Fruit fly (Drosophila melanogaster) whole organism, adult: ENCODE results near the gene Coq7.

ENCODE experiments used
- CG11617 ChIP-seq: fragments of 200-800 bp; sonication (Bioruptor generic); optimal IDR thresholded peaks from 2 replicates; lab custom pipeline; 2017; ENCODE audit warnings: mild to moderate bottlenecking, missing biosample characterization, missing genetic modification reagents, missing genetic modification characterization
- CG12768 ChIP-seq: fragments of 200-800 bp; sonication (Bioruptor generic); optimal IDR thresholded peaks from 2 replicates; lab custom pipeline; 2017; ENCODE audit warnings: missing biosample characterization, missing genetic modification characterization, mild to moderate bottlenecking, moderate library complexity, missing genetic modification reagents
- CG14711 ChIP-seq: fragments of 200-800 bp; sonication (Bioruptor generic); optimal IDR thresholded peaks from 2 replicates; lab custom pipeline; 2018; ENCODE audit warnings: missing biosample characterization, mild to moderate bottlenecking, missing genetic modification characterization, moderate library complexity
- CG33017 ChIP-seq: fragments of 200-800 bp; sonication (Bioruptor generic); optimal IDR thresholded peaks from 2 replicates; lab custom pipeline; 2018; ENCODE audit warnings: missing biosample characterization, mild to moderate bottlenecking, missing genetic modification characterization, moderate library complexity
- CG5204 ChIP-seq: fragments of 200-800 bp; sonication (Bioruptor generic); optimal IDR thresholded peaks from 2 replicates; lab custom pipeline; 2016; ENCODE audit warnings: missing biosample characterization, missing genetic modification characterization
- CG7045 ChIP-seq: fragments of 200-800 bp; sonication (Bioruptor generic); optimal IDR thresholded peaks from 2 replicates; lab custom pipeline; 2017; ENCODE audit warnings: missing biosample characterization, mild to moderate bottlenecking, missing genetic modification characterization
- CG7101 ChIP-seq: fragments of 200-800 bp; sonication (Bioruptor generic); optimal IDR thresholded peaks from 2 replicates; lab custom pipeline; 2018; ENCODE audit warnings: missing biosample characterization, mild to moderate bottlenecking, missing genetic modification characterization, moderate library complexity
- Clk ChIP-seq: fragments of 200-800 bp; sonication (Bioruptor generic); optimal IDR thresholded peaks from 2 replicates; lab custom pipeline; 2017; ENCODE audit warnings: missing biosample characterization, missing genetic modification characterization
- Hr96 ChIP-seq: fragments of 200-800 bp; sonication (Bioruptor generic); optimal IDR thresholded peaks from 2 replicates; lab custom pipeline; 2016; ENCODE audit warnings: missing biosample characterization, missing genetic modification characterization
- Mnt ChIP-seq: fragments of 200-800 bp; sonication (Bioruptor generic); optimal IDR thresholded peaks from 2 replicates; lab custom pipeline; 2016; ENCODE audit warnings: missing biosample characterization, mild to moderate bottlenecking, missing genetic modification characterization
- bab1 ChIP-seq: fragments of 200-800 bp; sonication (Bioruptor generic); optimal IDR thresholded peaks from 3 replicates; lab custom pipeline; 2019; ENCODE audit warnings: missing biosample characterization, mild to moderate bottlenecking, missing genetic modification characterization, moderate library complexity
- cic ChIP-seq: fragments of 200-800 bp; sonication (Bioruptor generic); optimal IDR thresholded peaks from 2 replicates; lab custom pipeline; 2017; ENCODE audit warnings: missing biosample characterization, mild to moderate bottlenecking, missing genetic modification characterization, moderate library complexity
- cnc ChIP-seq, 2 experiments: fragments of >200 bp; optimal IDR thresholded peaks; 2 replicates each; lab custom pipeline; 2017
- kay ChIP-seq: fragments of 200-800 bp; sonication (Bioruptor generic); peaks from one replicate; lab custom pipeline; 2016; ENCODE audit warnings: missing biosample characterization, missing genetic modification characterization, borderline replicate concordance
- ovo ChIP-seq: fragments of 200-800 bp; sonication (Bioruptor generic); optimal IDR thresholded peaks from 2 replicates; lab custom pipeline; 2016; ENCODE audit warnings: missing biosample characterization, missing genetic modification characterization
- pad ChIP-seq: fragments of 200-800 bp; sonication (Bioruptor generic); optimal IDR thresholded peaks from 3 replicates; lab custom pipeline; 2017; ENCODE audit warnings: missing biosample characterization, missing genetic modification characterization, mild to moderate bottlenecking, moderate library complexity, missing genetic modification reagents
- tj ChIP-seq: fragments of 200-800 bp; sonication (Bioruptor generic); optimal IDR thresholded peaks from 3 replicates; lab custom pipeline; 2017; ENCODE audit warnings: missing biosample characterization, mild to moderate bottlenecking, missing genetic modification characterization, moderate library complexity
- toe ChIP-seq: fragments of 200-800 bp; sonication (Bioruptor generic); optimal IDR thresholded peaks from 2 replicates; lab custom pipeline; 2016; ENCODE audit warnings: missing biosample characterization, missing genetic modification characterization

The Coq7 gene

DNA sequence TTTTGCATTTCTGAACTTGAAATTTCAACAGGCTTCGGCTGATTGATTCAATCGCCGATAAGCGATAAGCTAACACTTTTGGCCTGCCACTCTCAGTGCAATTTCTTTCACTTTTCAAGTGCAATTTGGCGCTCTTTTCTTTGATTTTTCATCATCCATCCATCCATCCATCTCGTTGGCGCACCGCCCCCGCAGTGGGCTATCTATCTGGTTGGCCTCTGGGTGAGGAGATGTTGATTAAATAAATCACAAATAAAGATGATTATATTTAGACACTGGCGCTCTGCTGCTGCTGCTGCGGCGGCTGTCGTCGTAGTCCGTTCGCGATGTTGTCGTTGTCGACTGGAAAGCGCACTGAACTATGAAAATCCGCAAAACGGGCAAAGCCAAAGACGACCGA, 19.9 kb downstream of the Coq7 start:
- TF ChIP-seq CG11617 (GFP tag; lab: Kevin White, UChicago) (no peak), tj (GFP tag; lab: Kevin White, UChicago) (no peak), ovo (GFP tag; lab: Kevin White, UChicago) (no peak), CG14711 (tag; lab: Kevin White, UChicago) (no peak), CG5204 (GFP tag; lab: Kevin White, UChicago) (no peak), CG12768 (no peak), Clk (no peak), kay (GFP tag; lab: Kevin White, UChicago) (no peak), Hr96 (GFP tag; lab: Kevin White, UChicago) (no peak), toe (no peak)

DNA sequence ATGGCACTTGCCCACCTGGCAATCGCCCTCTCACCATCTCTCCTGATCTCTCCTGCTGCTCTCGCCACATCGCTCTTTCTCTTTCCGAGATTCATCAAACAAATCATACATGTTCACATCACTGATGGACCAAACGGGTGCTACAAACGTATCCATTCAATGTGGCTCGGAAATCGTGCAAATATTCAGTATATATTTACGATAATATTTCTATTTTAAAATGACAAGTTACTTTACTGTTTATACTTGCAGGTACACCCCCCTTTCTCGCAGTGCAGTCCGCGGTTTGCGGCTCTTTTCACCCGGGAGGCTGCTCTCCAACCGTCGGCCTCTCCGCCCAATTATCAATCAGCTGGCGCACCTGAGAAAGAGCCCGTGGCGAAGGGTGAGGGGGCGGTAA, 20.5 kb downstream of the Coq7 start:
- peak; percentile 6 for TF ChIP-seq CG7045 (GFP tag; lab: Kevin White, UChicago)
- TF ChIP-seq CG11617 (GFP tag; lab: Kevin White, UChicago), result no peak
- TF ChIP-seq CG33017 (tag; lab: Kevin White, UChicago), result peak; percentile 31
- TF ChIP-seq CG14711 (tag; lab: Kevin White, UChicago), result peak; percentile 17
- TF ChIP-seq CG7101 (tag; lab: Kevin White, UChicago), result peak; percentile 53
- no peak for TF ChIP-seq Mnt (GFP tag; lab: Kevin White, UChicago)

DNA sequence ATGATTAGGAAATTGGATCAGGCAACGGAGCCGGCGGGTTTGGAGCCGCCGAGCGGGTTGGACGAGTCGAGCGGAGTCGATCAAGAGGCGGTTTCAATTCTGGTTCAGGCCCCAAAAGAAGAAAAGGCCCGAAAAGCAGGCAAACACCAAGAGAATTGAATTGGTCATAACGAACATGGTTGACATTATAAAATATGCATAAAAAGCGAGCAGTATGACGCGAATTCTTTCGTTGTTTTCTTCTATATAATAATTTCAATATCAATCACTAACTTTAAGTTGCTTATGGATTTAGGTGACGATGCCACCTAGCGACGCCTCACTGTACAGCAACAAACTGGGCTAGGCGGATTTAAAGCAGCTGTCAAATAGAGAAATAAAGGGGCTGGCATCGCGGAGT, 21.9 kb downstream of the Coq7 start:
- TF ChIP-seq pad (GFP tag; lab: Kevin White, UChicago) (no peak), CG7045 (GFP tag; lab: Kevin White, UChicago) (no peak), Mnt (GFP tag; lab: Kevin White, UChicago) (no peak), CG11617 (GFP tag; lab: Kevin White, UChicago) (no peak), Clk (no peak), tj (GFP tag; lab: Kevin White, UChicago) (no peak), CG5204 (GFP tag; lab: Kevin White, UChicago) (no peak), CG33017 (tag; lab: Kevin White, UChicago) (no peak), CG7101 (tag; lab: Kevin White, UChicago) (no peak)

DNA sequence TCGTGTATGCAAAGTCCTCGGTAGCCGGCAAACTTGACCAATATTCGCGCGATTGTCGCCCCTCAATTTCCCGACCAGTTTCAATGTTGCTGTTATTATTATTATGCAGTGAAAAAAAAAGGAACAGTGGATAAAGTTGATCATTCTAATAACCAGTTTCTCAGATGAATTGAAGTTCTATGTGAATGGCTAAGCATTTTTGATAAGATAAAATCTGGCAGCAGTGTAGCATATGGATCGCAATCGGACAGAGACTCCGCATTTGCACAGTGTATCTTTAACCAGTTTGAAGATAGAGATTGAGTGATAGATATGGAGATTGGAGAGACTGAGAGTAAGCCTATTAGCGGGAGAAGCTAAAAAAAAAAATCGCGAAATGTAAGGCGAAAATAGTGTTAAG, 22.4 kb downstream of the Coq7 start:
- TF ChIP-seq pad (GFP tag; lab: Kevin White, UChicago) (peak; percentile 76), CG7045 (GFP tag; lab: Kevin White, UChicago) (no peak), CG14711 (tag; lab: Kevin White, UChicago) (peak; percentile 34), CG7101 (tag; lab: Kevin White, UChicago) (peak; percentile 1), cnc (optimal IDR thresholded peaks at IDR 0.05; lab: Kevin White, UChicago) (no peak), Clk (no peak)

DNA sequence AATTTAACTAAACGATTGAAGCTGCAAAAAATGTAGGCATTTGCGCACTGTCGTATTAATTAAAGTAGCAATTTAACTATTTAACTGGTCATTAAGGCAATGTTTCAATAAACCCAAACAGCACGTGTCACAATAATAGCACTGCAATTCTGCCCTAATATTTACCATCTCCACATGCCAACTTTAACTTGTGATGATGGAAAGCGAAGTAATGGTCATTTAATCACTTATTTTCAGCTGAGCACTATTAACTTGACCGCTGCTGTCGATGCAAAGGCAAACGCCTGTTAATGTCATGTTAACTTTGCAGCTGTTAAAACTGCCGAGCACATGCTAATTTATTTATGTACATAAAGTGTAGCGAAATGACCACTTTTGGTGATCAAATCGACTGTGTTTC, 23.2 kb downstream of the Coq7 start:
- no peak for TF ChIP-seq tj (GFP tag; lab: Kevin White, UChicago)
- peak; percentile 68 for TF ChIP-seq CG14711 (tag; lab: Kevin White, UChicago)
- TF ChIP-seq ovo (GFP tag; lab: Kevin White, UChicago), result no peak
- TF ChIP-seq CG33017 (tag; lab: Kevin White, UChicago), result peak; percentile 68
- peak; percentile 68 for TF ChIP-seq bab1 (GFP tag; lab: Kevin White, UChicago)
- no peak for TF ChIP-seq kay (GFP tag; lab: Kevin White, UChicago)
- peak; percentile 50 for TF ChIP-seq CG7045 (GFP tag; lab: Kevin White, UChicago)
- peak; percentile 71 for TF ChIP-seq CG7101 (tag; lab: Kevin White, UChicago)
- TF ChIP-seq CG12768, result no peak
- TF ChIP-seq CG5204 (GFP tag; lab: Kevin White, UChicago), result no peak

DNA sequence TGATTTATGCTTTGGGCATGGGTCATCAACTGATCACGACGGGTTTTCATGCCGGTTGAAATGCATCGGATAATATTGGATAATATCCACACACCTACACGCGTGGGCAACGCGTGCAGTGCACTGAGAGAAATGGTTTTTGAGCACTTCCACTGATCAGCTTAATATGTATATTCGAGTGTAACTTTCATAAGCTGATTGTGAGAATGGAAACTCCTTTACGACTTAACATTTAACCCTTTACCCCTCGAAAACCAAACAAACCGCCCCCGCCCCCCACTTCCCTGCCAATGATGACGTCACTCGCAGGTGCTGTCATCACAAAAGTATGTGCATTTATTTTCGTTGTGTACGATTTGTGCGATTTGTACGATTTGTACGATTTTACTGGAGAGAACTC, 23.8 kb downstream of the Coq7 start:
- TF ChIP-seq pad (GFP tag; lab: Kevin White, UChicago) (no peak), CG33017 (tag; lab: Kevin White, UChicago) (no peak)

DNA sequence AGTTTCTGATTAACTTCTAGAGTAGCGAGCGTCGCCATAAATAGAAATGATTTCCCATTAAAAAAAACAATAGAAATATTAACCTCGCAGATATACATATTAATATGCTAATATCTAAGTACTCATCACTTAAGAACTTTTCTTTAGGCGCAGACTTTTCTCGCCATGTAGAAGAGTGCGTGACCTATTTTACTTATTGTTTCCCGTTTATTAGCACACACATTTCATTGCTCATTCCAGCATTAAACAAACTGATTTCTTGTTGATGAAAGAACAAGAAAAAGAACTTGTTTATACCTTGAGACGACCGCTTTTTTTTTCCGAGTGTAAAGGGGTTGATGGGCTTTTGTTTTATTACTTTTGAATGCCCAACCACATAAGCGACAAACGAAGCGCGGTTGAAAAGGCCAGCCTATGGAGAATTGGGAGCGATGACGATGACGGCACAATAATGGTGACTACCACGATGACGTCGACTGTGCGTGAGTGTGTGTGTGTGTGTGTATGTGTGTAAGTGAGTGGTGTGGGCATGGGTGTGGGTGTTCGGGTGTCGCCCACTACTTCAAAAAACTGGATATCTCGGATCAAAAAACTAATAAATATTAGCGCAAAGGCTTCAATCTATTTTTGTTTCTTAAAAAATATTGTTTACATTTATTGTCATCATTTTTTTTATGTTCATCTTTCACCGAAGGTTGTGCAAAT, 25.1 kb downstream of the Coq7 start:
- TF ChIP-seq bab1 (GFP tag; lab: Kevin White, UChicago) (peak; percentile 12), cnc (optimal IDR thresholded peaks at IDR 0.05; lab: Kevin White, UChicago) (no peak)

DNA sequence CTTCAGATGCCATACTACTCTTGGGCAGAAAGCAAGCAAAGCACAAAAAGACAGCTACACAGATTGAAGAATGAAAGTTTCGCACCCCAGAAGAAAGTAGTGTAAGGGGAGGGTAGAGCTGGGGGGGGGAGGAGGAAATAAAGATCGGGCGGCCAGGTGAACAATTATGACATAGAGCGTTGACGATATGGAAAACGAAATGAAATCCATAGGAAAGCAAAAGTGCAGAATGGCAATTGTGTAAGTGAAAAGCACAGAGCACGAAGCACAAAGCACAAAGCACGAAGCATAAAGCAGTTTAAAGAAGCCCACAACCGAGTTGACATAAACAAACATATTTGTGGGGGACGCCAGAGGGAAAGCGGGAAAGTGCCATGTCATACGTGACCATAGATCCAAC, 25.9 kb downstream of the Coq7 start:
- no peak for TF ChIP-seq pad (GFP tag; lab: Kevin White, UChicago)
- TF ChIP-seq CG33017 (tag; lab: Kevin White, UChicago), result no peak
- no peak for TF ChIP-seq tj (GFP tag; lab: Kevin White, UChicago)
- no peak for TF ChIP-seq toe
- TF ChIP-seq CG7101 (tag; lab: Kevin White, UChicago), result no peak
- TF ChIP-seq cic (GFP tag; lab: Kevin White, UChicago), result no peak
- TF ChIP-seq Hr96 (GFP tag; lab: Kevin White, UChicago), result no peak
- no peak for TF ChIP-seq Clk
- no peak for TF ChIP-seq CG7045 (GFP tag; lab: Kevin White, UChicago)
- no peak for TF ChIP-seq CG12768
